Fruit fly (Drosophila melanogaster): ENCODE data around the gene Arp2.

Arp2 gene

DNA sequence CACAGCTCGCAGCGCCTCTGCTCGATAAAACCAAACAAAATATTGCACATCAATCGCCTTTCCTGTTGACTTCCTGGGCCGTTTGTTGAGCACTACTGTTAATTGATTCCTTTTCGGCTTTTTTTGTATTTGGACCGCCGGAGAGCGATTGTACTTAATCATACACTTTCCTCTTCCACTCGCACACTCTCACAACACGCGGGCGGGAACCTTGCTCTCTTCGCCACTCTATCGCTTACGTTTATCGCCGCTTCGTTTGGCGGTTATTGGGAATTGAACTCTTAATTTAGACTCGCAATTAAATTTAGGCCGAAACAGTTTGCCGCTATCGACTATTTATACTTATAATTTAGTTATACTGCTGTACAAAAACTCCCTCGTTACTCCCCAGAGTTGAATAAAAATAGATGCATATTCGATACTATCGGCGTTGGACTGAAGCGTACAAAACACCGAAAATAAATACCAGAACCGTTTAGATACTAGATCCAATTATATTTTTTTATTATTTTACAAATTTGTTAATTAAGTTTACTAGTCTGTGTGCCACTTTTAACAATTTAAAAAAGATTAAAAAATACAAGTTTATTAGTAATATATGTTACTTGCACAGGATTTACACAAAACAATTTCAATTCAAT is at the start of gene Arp2:
Arp2 (minus strand) TSS at position 427 of the 641 bp plus-strand sequence.
- peak; percentile 21 for TF ChIP-seq Eip78C (GFP tag)
- TF ChIP-seq CG11902 (GFP tag; optimal IDR thresholded peaks at IDR 0.05), result no peak

dm6 chrX:16599770-16600169 is 46.0 kb upstream of the Arp2 start:
- TF ChIP-seq Ets96B (tag; optimal IDR thresholded peaks at IDR 0.05) (peak; percentile 89), fd59A (GFP tag; optimal IDR thresholded peaks at IDR 0.05) (peak; percentile 86), CG10631 (GFP tag; optimal IDR thresholded peaks at IDR 0.05) (no peak), esn (GFP tag; optimal IDR thresholded peaks at IDR 0.05) (peak; percentile 69), Hr4 (GFP tag; optimal IDR thresholded peaks at IDR 0.05) (no peak), svp (GFP tag) (no peak), Eip93F (GFP tag; optimal IDR thresholded peaks at IDR 0.05) (peak; percentile 71), CG11762 (GFP tag; optimal IDR thresholded peaks at IDR 0.05; ENCODE audit: insufficient read depth) (peak; percentile 83), achi (GFP tag; optimal IDR thresholded peaks at IDR 0.05) (peak; percentile 79), eg (GFP tag; IDR thresholded peaks at IDR 0.05) (peak; percentile 96), net (GFP tag; optimal IDR thresholded peaks at IDR 0.05) (peak; percentile 94), Smox (GFP tag; optimal IDR thresholded peaks at IDR 0.05) (no peak), acj6 (GFP tag; optimal IDR thresholded peaks at IDR 0.05) (peak; percentile 64), fd85E (GFP tag; optimal IDR thresholded peaks at IDR 0.05) (no peak), cyc (GFP tag; optimal IDR thresholded peaks at IDR 0.05) (peak; percentile 33), CG8632 (GFP tag; optimal IDR thresholded peaks at IDR 0.05) (peak; percentile 88), vri (GFP tag; optimal IDR thresholded peaks at IDR 0.05) (peak; percentile 86), Sox102F (GFP tag; optimal IDR thresholded peaks at IDR 0.05) (peak; percentile 78), CG34406 (GFP tag; optimal IDR thresholded peaks at IDR 0.05) (peak; percentile 90), CG15336 (GFP tag; IDR thresholded peaks at IDR 0.05) (peak; percentile 90), Blimp-1 (GFP tag; optimal IDR thresholded peaks at IDR 0.05) (peak; percentile 65), pdm3 (GFP tag; optimal IDR thresholded peaks at IDR 0.05) (peak; percentile 85), CG10669 (GFP tag; optimal IDR thresholded peaks at IDR 0.05) (peak; percentile 95), CG6163 (GFP tag; IDR thresholded peaks at IDR 0.05) (peak; percentile 99), Sox14 (GFP tag; optimal IDR thresholded peaks at IDR 0.05) (peak; percentile 56), CG11902 (GFP tag; optimal IDR thresholded peaks at IDR 0.05) (no peak), CG16779 (tag; optimal IDR thresholded peaks at IDR 0.05) (peak; percentile 98), CG1621 (tag; optimal IDR thresholded peaks at IDR 0.05) (peak; percentile 97), Eip75B (GFP tag; optimal IDR thresholded peaks at IDR 0.05) (peak; percentile 83), spab (GFP tag; optimal IDR thresholded peaks at IDR 0.05) (peak; percentile 95), Met (GFP tag; optimal IDR thresholded peaks at IDR 0.05) (no peak), CG32006 (GFP tag; optimal IDR thresholded peaks at IDR 0.05) (peak; percentile 67), ss (GFP tag; optimal IDR thresholded peaks at IDR 0.05) (peak; percentile 99 to 100), salr (GFP tag; optimal IDR thresholded peaks at IDR 0.05) (peak; percentile 83 to 92), CG8319 (GFP tag; optimal IDR thresholded peaks at IDR 0.05) (peak; percentile 82), topi (GFP tag; optimal IDR thresholded peaks at IDR 0.05) (peak; percentile 82), CG9139 (GFP tag; optimal IDR thresholded peaks at IDR 0.05) (peak; percentile 99), Eip78C (GFP tag) (peak; percentile 91), CG7368 (GFP tag; optimal IDR thresholded peaks at IDR 0.05) (peak; percentile 87), Hr39 (GFP tag; optimal IDR thresholded peaks at IDR 0.05) (no peak), fkh (GFP tag; optimal IDR thresholded peaks at IDR 0.05) (no peak), lz (GFP tag; optimal IDR thresholded peaks at IDR 0.05) (peak; percentile 42), CG6854 (GFP tag; optimal IDR thresholded peaks at IDR 0.05) (peak; percentile 93), CG11294 (GFP tag; IDR thresholded peaks at IDR 0.05) (peak; percentile 34; the same call in 1 of the 2 replicates), Lpt (GFP tag; optimal IDR thresholded peaks at IDR 0.05) (peak; percentile 79), Hr38 (GFP tag; optimal IDR thresholded peaks at IDR 0.05) (no peak), CG3032 (tag; optimal IDR thresholded peaks at IDR 0.05) (peak; percentile 86), CG6792 (GFP tag; optimal IDR thresholded peaks at IDR 0.05) (peak; percentile 75), CG8119 (GFP tag; IDR thresholded peaks at IDR 0.05) (peak; percentile 92)
